Worm (Caenorhabditis elegans) whole organism, young adult: ENCODE data around the gene C03B8.3.

ENCODE experiments used
- C17E4.6 ChIP-seq: fragments of 200-800 bp; sonication (Bioruptor generic); IDR thresholded peaks from 2 replicates; pipeline ENCODE4 v1.3.6; 2022; ENCODE audit warnings: missing genetic modification reagents, missing genetic modification characterization, missing compliant biosample characterization
- F52B5.7 ChIP-seq: sonication (generic microtip); optimal IDR thresholded peaks from 2 replicates; lab custom pipeline; 2016; ENCODE audit warnings: mild to moderate bottlenecking, missing genetic modification characterization, missing compliant biosample characterization
- K11D2.4 ChIP-seq: fragments of 200-800 bp; sonication (Bioruptor generic); IDR thresholded peaks from 2 replicates; pipeline ENCODE4 v1.3.6; 2022; ENCODE audit warnings: missing genetic modification reagents, missing genetic modification characterization, missing compliant biosample characterization
- K12H6.12 ChIP-seq: fragments of 200-800 bp; sonication (Bioruptor generic); optimal IDR thresholded peaks from 2 replicates; lab custom pipeline; 2018; ENCODE audit warnings: mild to moderate bottlenecking, missing genetic modification characterization, missing compliant biosample characterization
- Y56A3A.18 ChIP-seq: fragments of 200-800 bp; sonication (Bioruptor generic); IDR thresholded peaks from 2 replicates; pipeline ENCODE4 v1.3.6; 2022; ENCODE audit warnings: missing genetic modification reagents, missing genetic modification characterization, missing compliant biosample characterization
- Y79H2A.3 ChIP-seq: fragments of 200-800 bp; sonication (Bioruptor generic); conservative IDR thresholded peaks from 2 replicates; pipeline ENCODE4 v1.3.6; 2022; ENCODE audit warnings: missing genetic modification reagents, missing genetic modification characterization, missing compliant biosample characterization
- ZK185.1 ChIP-seq: sonication (generic microtip); optimal IDR thresholded peaks from 2 replicates; lab custom pipeline; 2016; ENCODE audit warnings: mild to moderate bottlenecking, missing genetic modification characterization, missing compliant biosample characterization; ENCODE audit not compliant: poor library complexity, severe bottlenecking
- atf-7 ChIP-seq: sonication (generic microtip); optimal IDR thresholded peaks from 2 replicates; lab custom pipeline; 2017; ENCODE audit warnings: mild to moderate bottlenecking, missing genetic modification characterization, missing compliant biosample characterization
- athp-1 ChIP-seq: sonication (generic microtip); optimal IDR thresholded peaks from 2 replicates; lab custom pipeline; 2017; ENCODE audit warnings: mild to moderate bottlenecking, missing genetic modification characterization, missing compliant biosample characterization
- attf-5 ChIP-seq: fragments of 200-800 bp; sonication (Bioruptor generic); optimal IDR thresholded peaks from 2 replicates; lab custom pipeline; 2018; ENCODE audit warnings: mild to moderate bottlenecking, missing genetic modification characterization, missing compliant biosample characterization
- ceh-27 ChIP-seq: fragments of 200-800 bp; sonication (Bioruptor generic); optimal IDR thresholded peaks from 2 replicates; lab custom pipeline; 2018; ENCODE audit warnings: mild to moderate bottlenecking, missing genetic modification characterization, moderate library complexity, missing compliant biosample characterization
- ceh-40 ChIP-seq: fragments of 200-800 bp; sonication (Bioruptor generic); IDR thresholded peaks from 2 replicates; pipeline ENCODE4 v1.3.6; 2022; ENCODE audit warnings: missing genetic modification characterization, missing compliant biosample characterization
- chd-7 ChIP-seq: sonication (generic microtip); optimal IDR thresholded peaks from 2 replicates; lab custom pipeline; 2016; ENCODE audit warnings: mild to moderate bottlenecking, missing genetic modification characterization, moderate library complexity, missing compliant biosample characterization
- dox-1 ChIP-seq: fragments of 200-800 bp; sonication (Bioruptor generic); IDR thresholded peaks from 2 replicates; pipeline ENCODE4 v1.3.6; 2022; ENCODE audit warnings: missing genetic modification reagents, missing genetic modification characterization, missing compliant biosample characterization
- dpl-1 ChIP-seq: fragments of 150-350 bp; optimal IDR thresholded peaks from 2 replicates; lab custom pipeline; 2014; ENCODE audit warnings: missing biosample characterization, missing genetic modification reagents, missing genetic modification characterization
- efl-1 ChIP-seq: fragments of 150-350 bp; optimal IDR thresholded peaks from 2 replicates; lab custom pipeline; 2014; ENCODE audit warnings: missing biosample characterization, missing genetic modification reagents, missing genetic modification characterization
- egrh-3 ChIP-seq: fragments of 200-800 bp; sonication (Bioruptor generic); IDR thresholded peaks from 2 replicates; pipeline ENCODE4 v1.3.6; 2022; ENCODE audit warnings: missing genetic modification reagents, missing genetic modification characterization, missing compliant biosample characterization
- ekl-4 ChIP-seq: fragments of 200-800 bp; sonication (Bioruptor generic); IDR thresholded peaks from 2 replicates; pipeline ENCODE4 v1.3.6; 2022; ENCODE audit warnings: missing genetic modification reagents, missing genetic modification characterization, missing compliant biosample characterization
- ets-4 ChIP-seq: fragments of 200-800 bp; sonication (Bioruptor generic); optimal IDR thresholded peaks from 2 replicates; lab custom pipeline; 2018; ENCODE audit warnings: mild to moderate bottlenecking, missing genetic modification characterization, missing compliant biosample characterization
- hmg-1.2 ChIP-seq: fragments of 200-800 bp; sonication (Bioruptor generic); IDR thresholded peaks from 2 replicates; pipeline ENCODE4 v1.3.6; 2022; ENCODE audit warnings: missing genetic modification reagents, missing genetic modification characterization, missing compliant biosample characterization
- hmg-20 ChIP-seq: fragments of 200-800 bp; sonication (Bioruptor generic); IDR thresholded peaks from 2 replicates; pipeline ENCODE4 v1.3.6; 2022; ENCODE audit warnings: missing genetic modification reagents, missing genetic modification characterization, missing compliant biosample characterization
- hsf-1 ChIP-seq: fragments of 200-800 bp; sonication (Bioruptor generic); IDR thresholded peaks from 2 replicates; pipeline ENCODE4 v1.3.6; 2022; ENCODE audit warnings: missing genetic modification reagents, missing genetic modification characterization, missing compliant biosample characterization
- lag-1 ChIP-seq: fragments of 200-800 bp; sonication (Bioruptor generic); IDR thresholded peaks from 2 replicates; pipeline ENCODE4 v1.3.6; 2022; ENCODE audit warnings: missing genetic modification reagents, missing genetic modification characterization, missing compliant biosample characterization
- let-607 ChIP-seq, 2 experiments: fragments of 200-800 bp in 1 of 2; sonication (Bioruptor generic) in 1 of 2; sonication (generic microtip) in 1 of 2; optimal IDR thresholded peaks; 2 replicates each; lab custom pipeline; 2016 to 2018; ENCODE audit warnings: mild to moderate bottlenecking in 2 of 2, missing compliant biosample characterization in 2 of 2, missing genetic modification characterization in 2 of 2, moderate library complexity in 2 of 2, missing genotype in 1 of 2
- lin-26 ChIP-seq: fragments of 200-800 bp; sonication (Bioruptor generic); IDR thresholded peaks from 2 replicates; pipeline ENCODE4 v1.3.6; 2022; ENCODE audit warnings: missing genetic modification reagents, missing genetic modification characterization, missing compliant biosample characterization
- lin-35 ChIP-seq, 3 experiments: fragments of 150-350 bp in 2 of 3; sonication (generic microtip) in 1 of 3; optimal IDR thresholded peaks; 2 replicates each; lab custom pipeline; 2014 to 2018; ENCODE audit warnings: missing biosample characterization in 3 of 3, missing genetic modification characterization in 3 of 3, missing genetic modification reagents in 3 of 3
- lin-40 ChIP-seq: sonication (generic microtip); optimal IDR thresholded peaks from 2 replicates; lab custom pipeline; 2016; ENCODE audit warnings: missing genetic modification characterization, mild to moderate bottlenecking, missing compliant biosample characterization, missing genotype, missing genetic modification reagents
- lir-1 ChIP-seq: fragments of 200-800 bp; sonication (Bioruptor generic); conservative IDR thresholded peaks from 2 replicates; pipeline ENCODE4 v1.3.6; 2022; ENCODE audit warnings: missing genetic modification reagents, missing genetic modification characterization, missing compliant biosample characterization
- madf-10 ChIP-seq: sonication (generic microtip); optimal IDR thresholded peaks from 2 replicates; lab custom pipeline; 2016; ENCODE audit warnings: mild to moderate bottlenecking, missing genetic modification characterization, missing compliant biosample characterization
- nfyb-1 ChIP-seq: fragments of 200-800 bp; sonication (Bioruptor generic); IDR thresholded peaks from 2 replicates; pipeline ENCODE4 v1.3.6; 2022; ENCODE audit warnings: missing genetic modification reagents, missing genetic modification characterization, missing compliant biosample characterization
- nhr-120 ChIP-seq: fragments of 200-800 bp; sonication (Bioruptor generic); IDR thresholded peaks from 2 replicates; pipeline ENCODE4 v1.3.6; 2022; ENCODE audit warnings: missing genetic modification characterization, missing compliant biosample characterization
- nhr-80 ChIP-seq: sonication (generic microtip); optimal IDR thresholded peaks from 2 replicates; lab custom pipeline; 2016; ENCODE audit warnings: missing genetic modification characterization, missing compliant biosample characterization
- nhr-90 ChIP-seq: sonication (generic microtip); optimal IDR thresholded peaks from 2 replicates; lab custom pipeline; 2016; ENCODE audit warnings: missing genotype, mild to moderate bottlenecking, missing genetic modification characterization, missing compliant biosample characterization
- rcor-1 ChIP-seq: fragments of 200-800 bp; sonication (Bioruptor generic); IDR thresholded peaks from 2 replicates; pipeline ENCODE4 v1.3.6; 2022; ENCODE audit warnings: missing genetic modification reagents, missing genetic modification characterization, missing compliant biosample characterization
- repo-1 ChIP-seq: sonication (generic microtip); optimal IDR thresholded peaks from 2 replicates; lab custom pipeline; 2017; ENCODE audit warnings: mild to moderate bottlenecking, missing genetic modification characterization, missing compliant biosample characterization
- rpc-1 ChIP-seq, 2 experiments: fragments of 150-350 bp in 1 of 2; sonication (generic microtip) in 1 of 2; optimal IDR thresholded peaks; 2 replicates each; lab custom pipeline; 2014 to 2018; ENCODE audit warnings: missing biosample characterization in 1 of 2, missing genetic modification characterization in 1 of 2, missing genetic modification reagents in 1 of 2, missing genotype in 1 of 2
- tbp1 ChIP-seq: fragments of 200-800 bp; sonication (Bioruptor generic); optimal IDR thresholded peaks from 2 replicates; lab custom pipeline; 2018; ENCODE audit warnings: mild to moderate bottlenecking, missing genetic modification characterization, missing compliant biosample characterization
- tlf-1 ChIP-seq: fragments of 200-800 bp; sonication (Bioruptor generic); optimal IDR thresholded peaks from 2 replicates; lab custom pipeline; 2018; ENCODE audit warnings: mild to moderate bottlenecking, missing genetic modification characterization, missing compliant biosample characterization
- unc-62 ChIP-seq: fragments of 150-350 bp; optimal IDR thresholded peaks from 2 replicates; lab custom pipeline; 2014; ENCODE audit warnings: missing biosample characterization, missing genetic modification reagents, missing genetic modification characterization
- zfh-2 ChIP-seq: fragments of 200-800 bp; sonication (Bioruptor generic); conservative IDR thresholded peaks from 2 replicates; pipeline ENCODE4 v1.3.6; 2022; ENCODE audit warnings: missing genetic modification reagents, missing genetic modification characterization, missing compliant biosample characterization
- ztf-22 ChIP-seq: fragments of 200-800 bp; sonication (Bioruptor generic); optimal IDR thresholded peaks from 2 replicates; lab custom pipeline; 2018; ENCODE audit warnings: mild to moderate bottlenecking, missing genetic modification characterization, moderate library complexity, missing compliant biosample characterization
- ztf-26 ChIP-seq: sonication (generic microtip); optimal IDR thresholded peaks from 2 replicates; lab custom pipeline; 2017; ENCODE audit warnings: missing genetic modification characterization, missing compliant biosample characterization
- ztf-28 ChIP-seq: fragments of 200-800 bp; sonication (Bioruptor generic); IDR thresholded peaks from 2 replicates; pipeline ENCODE4 v1.3.6; 2022; ENCODE audit warnings: missing genetic modification reagents, missing genetic modification characterization, missing compliant biosample characterization

The C03B8.3 gene

DNA sequence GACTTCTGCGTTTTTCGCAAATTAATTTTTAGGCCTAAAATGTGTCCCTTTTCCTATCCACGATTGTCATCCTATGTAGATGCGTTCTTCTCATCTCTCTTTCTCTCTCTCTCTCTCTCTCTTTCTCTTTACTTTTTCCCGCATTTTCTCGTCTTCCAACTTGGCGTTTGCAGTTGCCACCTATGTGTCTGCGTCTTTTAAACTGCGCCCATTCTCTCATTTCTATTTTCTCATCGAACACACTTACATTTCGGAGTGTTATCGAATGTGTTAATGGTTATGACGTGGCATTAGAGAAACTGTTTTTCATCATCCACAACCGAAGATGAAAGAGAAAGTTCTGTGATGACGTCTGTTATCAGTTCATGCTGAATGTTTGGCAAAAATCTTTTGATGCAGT is 16.4 kb downstream of the C03B8.3 start:
- TF ChIP-seq ets-4 (GFP tag; lab: Kevin White, UChicago) (peak; percentile 54), atf-7 (peak; percentile 48), lin-35 (GFP tag; optimal IDR thresholded peaks at IDR 0.05; lab: Kevin White, UChicago) (peak in 1 of 3 experiments; percentile 43), tlf-1 (GFP tag; lab: Kevin White, UChicago) (peak; percentile 17), efl-1 (GFP tag; lab: Kevin White, UChicago) (no peak), madf-10 (tag; lab: Kevin White, UChicago) (peak; percentile 31), hsf-1 (GFP tag; lab: Robert Waterston, UW) (peak; percentile 20; the same call in 1 of the 2 replicates), hmg-1.2 (GFP tag; lab: Robert Waterston, UW) (peak; percentile 42; the same call in 1 of the 2 replicates), K11D2.4 (GFP tag; lab: Robert Waterston, UW) (0 out of 2 replicates have a peak, but pooled peaks have one; percentile 29), ceh-27 (peak; percentile 2), rcor-1 (GFP tag; lab: Robert Waterston, UW) (no peak), repo-1 (peak; percentile 39), nhr-90 (tag; lab: Kevin White, UChicago) (peak; percentile 33), dpl-1 (no peak), ztf-26 (tag; lab: Kevin White, UChicago) (peak; percentile 6), let-607 (tag; optimal IDR thresholded peaks at IDR 0.05; lab: Kevin White, UChicago) (peak; percentile 96 to 97), tbp1 (GFP tag; lab: Kevin White, UChicago) (peak; percentile 12), ztf-22 (GFP tag; lab: Kevin White, UChicago) (peak; percentile 75), attf-5 (GFP tag; lab: Kevin White, UChicago) (peak; percentile 58), dox-1 (GFP tag; lab: Robert Waterston, UW) (peak; percentile 35; the same call in 1 of the 2 replicates), nhr-80 (tag; lab: Kevin White, UChicago) (peak; percentile 90), nfyb-1 (GFP tag; lab: Robert Waterston, UW) (peak; percentile 53; the same call in 1 of the 2 replicates), ceh-40 (GFP tag; lab: Robert Waterston, UW) (no peak), nhr-120 (GFP tag; lab: Robert Waterston, UW) (no peak), lin-40 (peak; percentile 66), chd-7 (tag; lab: Kevin White, UChicago) (peak; percentile 19), athp-1 (tag; lab: Kevin White, UChicago) (no peak)
- TF ChIP-seq, all 124 proteins: peak for 21

DNA sequence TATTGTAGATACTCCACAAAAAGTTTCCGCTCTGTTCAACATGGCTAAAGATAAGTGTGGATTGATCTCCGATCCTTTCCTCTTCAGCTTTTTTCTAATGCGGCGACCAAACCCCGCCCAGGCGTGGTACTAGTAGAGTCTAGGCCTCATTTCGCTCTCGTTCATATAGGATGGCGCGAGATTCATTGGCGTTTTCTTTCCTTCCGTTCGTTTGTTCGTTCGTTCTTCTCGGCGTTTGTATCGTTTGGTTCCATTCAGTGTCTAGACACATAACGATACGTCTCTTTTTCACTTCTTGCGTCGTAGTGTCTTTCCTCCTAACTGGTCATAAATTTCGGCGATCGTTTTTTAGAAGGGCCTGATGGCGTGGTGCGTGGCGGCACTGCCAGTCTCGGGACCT is 17.0 kb downstream of the C03B8.3 start:
- TF ChIP-seq F52B5.7 (tag; lab: Kevin White, UChicago) (no peak), lir-1 (GFP tag; lab: Robert Waterston, UW) (no peak), lag-1 (GFP tag; lab: Robert Waterston, UW) (0 out of 2 replicates have a peak, but pooled peaks have one; percentile 1), lin-26 (0 out of 2 replicates have a peak, but pooled peaks have one; percentile 57), ekl-4 (no peak)

DNA sequence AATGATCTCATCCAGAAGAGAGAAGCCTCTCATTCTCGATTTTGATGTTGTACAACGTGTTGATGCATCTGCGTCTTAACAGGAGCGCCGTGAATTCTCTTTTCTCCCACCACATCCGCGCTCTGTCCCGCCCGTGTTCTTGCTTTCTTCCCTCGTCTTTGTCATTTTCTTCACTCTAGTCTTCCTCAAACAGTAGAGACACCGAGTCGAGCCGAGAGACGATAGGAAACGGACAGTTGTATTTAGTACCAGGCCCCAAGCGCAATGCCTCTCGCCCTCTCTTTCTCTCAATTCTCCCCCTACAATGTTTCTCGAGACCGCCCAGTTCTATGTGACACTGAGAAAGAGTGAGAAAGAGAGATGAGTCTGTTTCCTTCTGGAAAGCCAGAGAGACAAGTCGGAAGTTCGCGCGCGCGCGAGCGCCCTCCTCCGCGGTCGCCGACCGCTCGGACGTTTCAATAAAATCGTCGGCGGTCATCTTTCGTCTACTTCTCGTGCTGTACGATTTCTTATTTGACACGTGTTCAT is 17.5 kb downstream of the C03B8.3 start, which contains the start of gene ZK112.4:
TSS of gene ZK112.4 (minus strand) at position 478 of the 528 bp plus-strand sequence.
- TF ChIP-seq C17E4.6 (GFP tag; lab: Robert Waterston, UW) (no peak), unc-62 (GFP tag; lab: Kevin White, UChicago) (no peak), K12H6.12 (tag; lab: Kevin White, UChicago) (peak; percentile 64), hsf-1 (GFP tag; lab: Robert Waterston, UW) (0 out of 2 replicates have a peak, but pooled peaks have one; percentile 34), nhr-90 (tag; lab: Kevin White, UChicago) (peak; percentile 11), ztf-28 (GFP tag; lab: Robert Waterston, UW) (no peak), hmg-20 (GFP tag; lab: Robert Waterston, UW) (no peak), ZK185.1 (tag; lab: Kevin White, UChicago) (peak; percentile 37), madf-10 (tag; lab: Kevin White, UChicago) (peak; percentile 51), atf-7 (no peak), attf-5 (GFP tag; lab: Kevin White, UChicago) (peak; percentile 2), rpc-1 (optimal IDR thresholded peaks at IDR 0.05; lab: Kevin White, UChicago) (no peak), rpc-1 (tag; optimal IDR thresholded peaks at IDR 0.05; lab: Kevin White, UChicago) (no peak), hmg-1.2 (GFP tag; lab: Robert Waterston, UW) (0 out of 2 replicates have a peak, but pooled peaks have one; percentile 21), Y79H2A.3 (GFP tag; lab: Robert Waterston, UW) (no peak), lin-35 (GFP tag; optimal IDR thresholded peaks at IDR 0.05; lab: Kevin White, UChicago) (peak in 1 of 3 experiments; percentile 49), ceh-40 (GFP tag; lab: Robert Waterston, UW) (0 out of 2 replicates have a peak, but pooled peaks have one; percentile 8), egrh-3 (GFP tag; lab: Robert Waterston, UW) (peak; percentile 63; the same call in 1 of the 2 replicates), zfh-2 (peak; percentile 86), Y56A3A.18 (GFP tag; lab: Robert Waterston, UW) (0 out of 2 replicates have a peak, but pooled peaks have one; percentile 48), ceh-27 (peak; percentile 47), lin-40 (peak; percentile 49)
